Fruit fly (Drosophila melanogaster): Measurements from ENCODE around the gene CG1677.

CG1677 gene

dm6 chrX:7291850-7292499, 113.6 kb downstream of the CG1677 start (continued):
- TF ChIP-seq fd64A (GFP tag; optimal IDR thresholded peaks at IDR 0.05): peak; percentile 49
- peak; percentile 58 for TF ChIP-seq org-1 (GFP tag; optimal IDR thresholded peaks at IDR 0.05)
- no peak for TF ChIP-seq CG15514 (GFP tag; optimal IDR thresholded peaks at IDR 0.05)
- TF ChIP-seq CG16813 (GFP tag; IDR thresholded peaks at IDR 0.05; ENCODE audit: partially characterized antibody): no peak
- TF ChIP-seq H15 (GFP tag; IDR thresholded peaks at IDR 0.05): no peak; the same call in 2 of the 3 replicates
- peak; percentile 80 for TF ChIP-seq Sox102F (GFP tag; optimal IDR thresholded peaks at IDR 0.05)
- TF ChIP-seq nerfin-2 (GFP tag; IDR thresholded peaks at IDR 0.05; ENCODE audit: partially characterized antibody): no peak
- TF ChIP-seq seq (GFP tag; IDR thresholded peaks at IDR 0.05): no peak
- peak; percentile 76 for TF ChIP-seq D19A (tag; optimal IDR thresholded peaks at IDR 0.05)
- TF ChIP-seq CG18619 (GFP tag; optimal IDR thresholded peaks at IDR 0.05): peak; percentile 60
- TF ChIP-seq slou (GFP tag; optimal IDR thresholded peaks at IDR 0.05): peak; percentile 49
- peak; percentile 70 for TF ChIP-seq chn (GFP tag; optimal IDR thresholded peaks at IDR 0.05)
- TF ChIP-seq CG17612 (GFP tag; IDR thresholded peaks at IDR 0.05): no peak
- TF ChIP-seq CG10366 (GFP tag; IDR thresholded peaks at IDR 0.05): peak; percentile 62
- TF ChIP-seq CG8290 (GFP tag; optimal IDR thresholded peaks at IDR 0.05): peak; percentile 62
- peak in 1 of 2 experiments; percentile 48 for TF ChIP-seq CG8290 (tag; optimal IDR thresholded peaks at IDR 0.05)
- TF ChIP-seq caup (GFP tag; optimal IDR thresholded peaks at IDR 0.05; ENCODE audit: severe bottlenecking): peak; percentile 21
- peak; percentile 21 for TF ChIP-seq NfI (GFP tag; optimal IDR thresholded peaks at IDR 0.05)
- peak; percentile 80; the same call in 1 of the 2 replicates for TF ChIP-seq chm (GFP tag; IDR thresholded peaks at IDR 0.05)
- TF ChIP-seq her (GFP tag; optimal IDR thresholded peaks at IDR 0.05): no peak
- peak; percentile 21; the same call in 1 of the 2 replicates for TF ChIP-seq E2f2 (GFP tag; IDR thresholded peaks at IDR 0.05)
- TF ChIP-seq tgo (GFP tag; IDR thresholded peaks at IDR 0.05): peak; percentile 68; the same call in 2 of the 3 replicates
- TF ChIP-seq bigmax (GFP tag; optimal IDR thresholded peaks at IDR 0.05): no peak
- TF ChIP-seq Dek (tag; optimal IDR thresholded peaks at IDR 0.05): no peak
- TF ChIP-seq Atf-2 (GFP tag; optimal IDR thresholded peaks at IDR 0.05): peak; percentile 31
- TF ChIP-seq onecut (GFP tag; IDR thresholded peaks at IDR 0.05): peak; percentile 51
- no peak for TF ChIP-seq usp (GFP tag; optimal IDR thresholded peaks at IDR 0.05)
- peak; percentile 57 to 90 for TF ChIP-seq bsh (GFP tag; optimal IDR thresholded peaks at IDR 0.05)
- peak; percentile 50 for TF ChIP-seq CG3065 (GFP tag; optimal IDR thresholded peaks at IDR 0.05)
- TF ChIP-seq CG16815 (GFP tag; optimal IDR thresholded peaks at IDR 0.05): peak; percentile 83
- no peak; the same call in 2 of the 3 replicates for TF ChIP-seq CG11456 (GFP tag; IDR thresholded peaks at IDR 0.05)
- peak; percentile 78 for TF ChIP-seq Max (GFP tag; optimal IDR thresholded peaks at IDR 0.05)
- peak; percentile 45 for TF ChIP-seq Camta (GFP tag; optimal IDR thresholded peaks at IDR 0.05)
- no peak for TF ChIP-seq CG14965 (GFP tag; optimal IDR thresholded peaks at IDR 0.05; ENCODE audit: borderline replicate concordance)
- TF ChIP-seq prd (optimal IDR thresholded peaks at IDR 0.05): no peak
- TF ChIP-seq prd (GFP tag; IDR thresholded peaks at IDR 0.05): peak; percentile 86
- TF ChIP-seq Blimp-1 (GFP tag; optimal IDR thresholded peaks at IDR 0.05): peak; percentile 84
- TF ChIP-seq CG8359 (GFP tag; optimal IDR thresholded peaks at IDR 0.05; ENCODE audit: borderline replicate concordance): peak; percentile 20
- TF ChIP-seq CG1792 (GFP tag; optimal IDR thresholded peaks at IDR 0.05): peak; percentile 2
- no peak for TF ChIP-seq inv (GFP tag; IDR thresholded peaks at IDR 0.05; ENCODE audit: partially characterized antibody)
- no peak for TF ChIP-seq ato (GFP tag; IDR thresholded peaks at IDR 0.05; ENCODE audit: partially characterized antibody)
- TF ChIP-seq CG11504 (tag; optimal IDR thresholded peaks at IDR 0.05): peak; percentile 75
- TF ChIP-seq cg (GFP tag; optimal IDR thresholded peaks at IDR 0.05): no peak
- peak; percentile 34 for TF ChIP-seq Dad (GFP tag; optimal IDR thresholded peaks at IDR 0.05)
- no peak for TF ChIP-seq CG7928 (GFP tag; optimal IDR thresholded peaks at IDR 0.05)
- peak in 1 of 2 experiments; percentile 68 for TF ChIP-seq Eip74EF (GFP tag; optimal IDR thresholded peaks at IDR 0.05)
- no peak for TF ChIP-seq pfk (GFP tag; optimal IDR thresholded peaks at IDR 0.05)
- no peak for TF ChIP-seq ERR (GFP tag; optimal IDR thresholded peaks at IDR 0.05)
- peak; percentile 80 for TF ChIP-seq Spps (tag; optimal IDR thresholded peaks at IDR 0.05)

All from whole organism, embryonic.